Worm (Caenorhabditis elegans): ENCODE measurements around the gene symk-1.
A peak's percentile ranks its signal among the peaks of the same experiment; 100 is the strongest.

The symk-1 gene

DNA sequence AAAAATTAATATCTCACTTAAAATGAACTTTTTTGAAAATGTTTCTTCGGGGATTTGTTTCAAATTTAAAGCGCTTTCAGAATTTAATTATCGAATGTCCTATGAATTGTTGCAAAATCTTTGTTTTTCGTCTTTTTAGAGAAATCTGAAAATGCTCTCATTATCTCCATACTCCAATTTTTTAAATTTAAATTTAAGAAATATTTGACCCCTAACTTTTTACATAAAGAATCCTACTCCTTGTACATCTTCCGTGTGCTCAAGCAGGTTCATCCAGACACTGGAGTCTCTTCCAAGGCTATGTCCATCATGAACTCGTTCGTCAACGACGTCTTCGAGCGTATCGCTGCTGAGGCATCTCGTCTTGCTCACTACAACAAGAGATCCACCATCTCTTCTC lies 33.9 kb upstream of the symk-1 start, which contains the start of gene his-39:
TSS of gene his-39 (plus strand) at position 301 of the 400 bp plus-strand sequence.
- TF ChIP-seq lin-15B (tag; optimal IDR thresholded peaks at IDR 0.05) = no peak
- no peak for TF ChIP-seq nhr-67 (tag; optimal IDR thresholded peaks at IDR 0.05)
- TF ChIP-seq elt-1 (tag; optimal IDR thresholded peaks at IDR 0.05) = no peak
- TF ChIP-seq unc-62 (GFP tag; optimal IDR thresholded peaks at IDR 0.05) = no peak
- no peak for TF ChIP-seq nfya-1 (tag; optimal IDR thresholded peaks at IDR 0.05; ENCODE audit: insufficient read depth)
- TF ChIP-seq nhr-77 (tag; optimal IDR thresholded peaks at IDR 0.05) = no peak
- no peak for TF ChIP-seq lin-39 (tag; optimal IDR thresholded peaks at IDR 0.05)
- no peak for TF ChIP-seq nhr-28 (tag; optimal IDR thresholded peaks at IDR 0.05)
- TF ChIP-seq ceh-9 (tag; optimal IDR thresholded peaks at IDR 0.05) = no peak
- TF ChIP-seq nhr-76 (tag; optimal IDR thresholded peaks at IDR 0.05) = no peak
- no peak for TF ChIP-seq pqm-1 (tag; optimal IDR thresholded peaks at IDR 0.05)
- no peak for TF ChIP-seq egl-5 (tag; optimal IDR thresholded peaks at IDR 0.05)
- TF ChIP-seq fkh-10 (GFP tag; optimal IDR thresholded peaks at IDR 0.05) = no peak
- TF ChIP-seq fkh-2 (tag; optimal IDR thresholded peaks at IDR 0.05) = no peak
- no peak for TF ChIP-seq ztf-11 (tag; optimal IDR thresholded peaks at IDR 0.05)
- no peak for TF ChIP-seq egl-27 (tag; optimal IDR thresholded peaks at IDR 0.05)
- no peak for TF ChIP-seq nhr-11 (tag; optimal IDR thresholded peaks at IDR 0.05)
- no peak for TF ChIP-seq ama-1 (optimal IDR thresholded peaks at IDR 0.05)
- no peak for TF ChIP-seq tbx-2 (tag; optimal IDR thresholded peaks at IDR 0.05)

- TF ChIP-seq snpc-4 (tag; optimal IDR thresholded peaks at IDR 0.05) (no peak), ceh-16 (tag; optimal IDR thresholded peaks at IDR 0.05) (no peak), nhr-12 (tag; optimal IDR thresholded peaks at IDR 0.05) (no peak), lsy-12 (tag; optimal IDR thresholded peaks at IDR 0.05) (no peak), fos-1 (tag; optimal IDR thresholded peaks at IDR 0.05) (no peak)
Observed at ce11 chrV:8537031-8537430, 33.1 kb upstream of the symk-1 start, which contains the start of gene otpl-4. otpl-4 (plus strand) TSS chrV:8537331.

DNA sequence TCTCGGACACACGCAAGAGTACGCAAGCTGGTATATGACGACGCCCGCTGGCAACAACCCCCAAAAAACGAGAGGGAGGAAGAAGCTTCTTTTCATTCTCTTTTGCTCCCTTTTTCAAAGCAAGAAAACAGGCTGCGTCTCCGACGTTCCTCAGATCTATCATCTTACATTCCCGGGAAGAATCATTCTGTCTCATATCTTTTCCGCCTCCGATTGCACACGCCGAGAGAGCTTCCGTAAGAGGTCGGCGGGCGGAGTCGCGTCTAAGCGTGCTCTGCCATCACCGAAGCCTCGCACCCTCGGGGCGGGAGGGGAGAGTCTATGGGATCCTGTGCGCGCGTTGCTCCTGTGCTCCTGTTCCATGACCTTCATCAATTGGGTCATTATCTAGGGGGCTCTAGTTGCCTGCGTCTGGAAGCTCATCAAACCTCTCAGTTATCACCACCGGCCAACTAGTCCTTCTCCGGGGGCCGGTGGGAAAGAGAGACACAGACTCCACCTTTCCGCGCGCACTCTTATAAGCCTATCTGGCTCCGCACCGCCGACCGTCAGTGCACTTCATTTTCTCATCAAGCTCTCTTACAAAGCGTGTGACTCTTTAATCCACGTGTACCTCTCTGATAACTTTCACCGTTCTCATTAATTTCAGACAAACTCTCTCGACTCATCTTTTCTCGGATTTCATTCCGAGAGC lies 24.4 kb upstream of the symk-1 start, which contains the start of the genes slc-17.8 and asns-1:
TSS of gene slc-17.8 (minus strand) at position 51 of the 694 bp plus-strand sequence.
TSS of gene asns-1 (plus strand) at position 644 of the 694 bp plus-strand sequence.
- TF ChIP-seq tbx-2 (tag; optimal IDR thresholded peaks at IDR 0.05) (no peak), ZK546.5 (tag; optimal IDR thresholded peaks at IDR 0.05) (no peak), R02D3.7 (tag; optimal IDR thresholded peaks at IDR 0.05) (no peak), lsy-12 (tag; optimal IDR thresholded peaks at IDR 0.05) (no peak), mml-1 (tag; optimal IDR thresholded peaks at IDR 0.05) (no peak), lin-39 (tag; optimal IDR thresholded peaks at IDR 0.05) (no peak), snpc-4 (tag; optimal IDR thresholded peaks at IDR 0.05) (no peak), elt-3 (tag; optimal IDR thresholded peaks at IDR 0.05) (no peak)

- TF ChIP-seq elt-1 (tag; optimal IDR thresholded peaks at IDR 0.05) = no peak
- TF ChIP-seq elt-2 (tag; optimal IDR thresholded peaks at IDR 0.05) = no peak
- no peak for TF ChIP-seq snpc-4 (tag; optimal IDR thresholded peaks at IDR 0.05)
- no peak for TF ChIP-seq unc-39 (tag; optimal IDR thresholded peaks at IDR 0.05)
- no peak for TF ChIP-seq nhr-28 (tag; optimal IDR thresholded peaks at IDR 0.05)
- TF ChIP-seq sea-2 (GFP tag; optimal IDR thresholded peaks at IDR 0.05) = no peak
- TF ChIP-seq fkh-2 (tag; optimal IDR thresholded peaks at IDR 0.05) = no peak
- TF ChIP-seq nhr-77 (tag; optimal IDR thresholded peaks at IDR 0.05) = no peak
- no peak for TF ChIP-seq ceh-82 (tag; optimal IDR thresholded peaks at IDR 0.05)
Observed at ce11 chrV:8548989-8549388, 21.1 kb upstream of the symk-1 start, which contains the start of gene stdh-4. stdh-4 (plus strand) TSS chrV:8549289.

DNA sequence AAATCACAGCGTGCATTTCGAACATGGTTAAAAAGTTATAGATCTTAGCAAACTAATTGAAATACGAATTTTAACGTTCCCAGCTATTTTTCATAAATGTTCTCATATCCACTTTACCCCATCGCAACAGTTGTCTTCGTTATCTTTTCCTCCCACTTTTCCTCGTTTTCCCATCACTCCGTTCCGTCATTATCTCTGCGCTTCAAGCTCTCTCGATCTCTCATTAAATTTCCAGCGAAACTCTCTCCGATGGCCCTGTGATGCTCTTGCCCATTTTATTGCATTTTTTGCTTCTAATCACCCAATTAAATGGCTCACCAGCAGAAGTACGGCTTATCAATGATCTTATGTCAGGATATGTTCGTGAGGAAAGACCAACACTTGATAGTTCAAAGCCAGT lies 17.7 kb upstream of the symk-1 start, which contains the start of gene acr-15:
TSS of gene acr-15 (plus strand) at position 236 of the 400 bp plus-strand sequence.
- no peak for TF ChIP-seq unc-39 (tag; optimal IDR thresholded peaks at IDR 0.05)
- TF ChIP-seq egl-5 (tag; optimal IDR thresholded peaks at IDR 0.05) = peak; percentile 97
- no peak for TF ChIP-seq elt-1 (tag; optimal IDR thresholded peaks at IDR 0.05)

DNA sequence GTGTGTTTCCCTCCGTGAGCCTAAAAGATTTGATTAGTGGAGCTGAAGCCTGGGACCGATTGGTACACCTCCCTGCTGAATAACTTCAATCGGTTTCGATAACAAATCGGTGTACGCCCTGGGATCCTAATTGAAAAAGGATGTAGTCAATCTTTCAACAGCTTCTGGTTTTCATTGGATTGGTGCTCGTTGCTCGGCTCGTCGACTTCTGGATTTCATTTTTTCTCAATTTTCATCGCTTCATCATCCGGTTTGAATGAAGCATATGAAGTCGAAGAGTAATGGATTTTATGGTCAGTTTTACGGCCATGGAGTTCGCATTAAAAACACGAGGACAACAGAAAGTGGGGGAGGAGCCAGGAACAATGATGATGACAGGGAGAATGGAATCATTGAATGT lies 14.2 kb upstream of the symk-1 start:
- no peak for TF ChIP-seq unc-39 (tag; optimal IDR thresholded peaks at IDR 0.05)
- no peak for TF ChIP-seq ceh-9 (tag; optimal IDR thresholded peaks at IDR 0.05)
- TF ChIP-seq tbx-2 (tag; optimal IDR thresholded peaks at IDR 0.05) = no peak
- TF ChIP-seq egl-5 (tag; optimal IDR thresholded peaks at IDR 0.05) = no peak
- no peak for TF ChIP-seq mdl-1 (tag; optimal IDR thresholded peaks at IDR 0.05)
- TF ChIP-seq eor-1 (tag; optimal IDR thresholded peaks at IDR 0.05) = no peak
- TF ChIP-seq unc-62 (GFP tag; optimal IDR thresholded peaks at IDR 0.05) = no peak
- TF ChIP-seq fos-1 (tag; optimal IDR thresholded peaks at IDR 0.05) = no peak
- TF ChIP-seq egl-27 (tag; optimal IDR thresholded peaks at IDR 0.05) = no peak
- no peak for TF ChIP-seq fkh-10 (GFP tag; optimal IDR thresholded peaks at IDR 0.05)
- no peak for TF ChIP-seq hmg-11 (tag; optimal IDR thresholded peaks at IDR 0.05)
- TF ChIP-seq pqm-1 (tag; optimal IDR thresholded peaks at IDR 0.05) = no peak
- no peak for TF ChIP-seq ceh-82 (tag; optimal IDR thresholded peaks at IDR 0.05)
- no peak for TF ChIP-seq zag-1 (tag; optimal IDR thresholded peaks at IDR 0.05)
- no peak for TF ChIP-seq nhr-11 (tag; optimal IDR thresholded peaks at IDR 0.05)
- no peak for TF ChIP-seq ZK546.5 (tag; optimal IDR thresholded peaks at IDR 0.05)
- TF ChIP-seq aly-2 (tag; optimal IDR thresholded peaks at IDR 0.05) = no peak
- TF ChIP-seq skn-1 (tag; optimal IDR thresholded peaks at IDR 0.05) = no peak
- TF ChIP-seq ama-1 (optimal IDR thresholded peaks at IDR 0.05) = no peak
